Worm (Caenorhabditis elegans) whole organism, mixed stage, embryonic: ENCODE data around the gene yif-1.

Experiments
- M03D4.4 ChIP-seq: sonication (generic microtip); optimal IDR thresholded peaks from 2 replicates; lab custom pipeline; 2017; ENCODE audit warnings: mild to moderate bottlenecking, missing genetic modification characterization, missing compliant biosample characterization
- bed-3 ChIP-seq: fragments of 200-800 bp; sonication (Bioruptor generic); optimal IDR thresholded peaks from 3 replicates; lab custom pipeline; 2018; ENCODE audit warnings: mild to moderate bottlenecking, missing genetic modification characterization, moderate library complexity, missing compliant biosample characterization
- blmp-1 ChIP-seq: fragments of 150-350 bp; optimal IDR thresholded peaks from 2 replicates; lab custom pipeline; 2014; ENCODE audit warnings: missing biosample characterization, missing genetic modification characterization
- ceh-39 ChIP-seq: fragments of 150-350 bp; optimal IDR thresholded peaks from 2 replicates; lab custom pipeline; 2014; ENCODE audit warnings: missing biosample characterization, missing genetic modification characterization
- ceh-43 ChIP-seq: fragments of 200-800 bp; sonication (Bioruptor generic); optimal IDR thresholded peaks from 2 replicates; lab custom pipeline; 2018; ENCODE audit warnings: mild to moderate bottlenecking, missing genetic modification characterization, moderate library complexity, missing compliant biosample characterization
- ceh-83 ChIP-seq: fragments of 200-800 bp; sonication (Bioruptor generic); optimal IDR thresholded peaks from 2 replicates; lab custom pipeline; 2018; ENCODE audit warnings: mild to moderate bottlenecking, missing genetic modification characterization, missing compliant biosample characterization
- ces-1 ChIP-seq: fragments of 150-350 bp; optimal IDR thresholded peaks from 2 replicates; lab custom pipeline; 2014; ENCODE audit warnings: missing biosample characterization, missing genetic modification reagents, missing genetic modification characterization
- cnd-1 ChIP-seq: fragments of 200-800 bp; sonication (Bioruptor generic); optimal IDR thresholded peaks from 2 replicates; lab custom pipeline; 2018; ENCODE audit warnings: mild to moderate bottlenecking, missing genetic modification characterization, missing compliant biosample characterization
- drap-1 ChIP-seq: fragments of 200-800 bp; sonication (Bioruptor generic); optimal IDR thresholded peaks from 3 replicates; lab custom pipeline; 2018; ENCODE audit warnings: mild to moderate bottlenecking, missing genetic modification characterization, missing compliant biosample characterization
- elt-1 ChIP-seq: sonication (generic microtip); optimal IDR thresholded peaks from 2 replicates; lab custom pipeline; 2017; ENCODE audit warnings: missing genetic modification characterization, mild to moderate bottlenecking, missing compliant biosample characterization, antibody characterized with exemption, moderate library complexity, borderline replicate concordance; ENCODE audit not compliant: insufficient read depth
- elt-3 ChIP-seq: fragments of 150-350 bp; optimal IDR thresholded peaks from 2 replicates; lab custom pipeline; 2014; ENCODE audit warnings: missing biosample characterization, missing genetic modification characterization
- flh-1 ChIP-seq: fragments of 200-800 bp; sonication (Bioruptor generic); optimal IDR thresholded peaks from 2 replicates; lab custom pipeline; 2018; ENCODE audit warnings: mild to moderate bottlenecking, missing genetic modification characterization, moderate library complexity, missing compliant biosample characterization
- ham-2 ChIP-seq: fragments of 200-800 bp; sonication (Bioruptor generic); optimal IDR thresholded peaks from 2 replicates; lab custom pipeline; 2018; ENCODE audit warnings: mild to moderate bottlenecking, missing genetic modification characterization, missing compliant biosample characterization
- hlh-1 ChIP-seq: fragments of 150-350 bp; optimal IDR thresholded peaks from 2 replicates; lab custom pipeline; 2014; ENCODE audit warnings: missing biosample characterization, missing genetic modification reagents, missing genetic modification characterization
- lin-13 ChIP-seq: fragments of 150-350 bp; optimal IDR thresholded peaks from 2 replicates; lab custom pipeline; 2014; ENCODE audit warnings: missing biosample characterization, missing genetic modification characterization
- lin-32 ChIP-seq: fragments of 200-800 bp; sonication (Bioruptor generic); optimal IDR thresholded peaks from 2 replicates; lab custom pipeline; 2018; ENCODE audit warnings: mild to moderate bottlenecking, missing genetic modification characterization, missing compliant biosample characterization
- lsy-2 ChIP-seq: fragments of 150-350 bp; optimal IDR thresholded peaks from 2 replicates; lab custom pipeline; 2014; ENCODE audit warnings: missing biosample characterization, missing genetic modification characterization
- mab-5 ChIP-seq: fragments of 150-350 bp; optimal IDR thresholded peaks from 2 replicates; lab custom pipeline; 2014; ENCODE audit warnings: missing biosample characterization, missing genetic modification characterization
- mep-1 ChIP-seq: fragments of 150-350 bp; optimal IDR thresholded peaks from 2 replicates; lab custom pipeline; 2017; ENCODE audit warnings: missing biosample characterization, missing genetic modification reagents, missing genetic modification characterization, inconsistent platforms
- mls-2 ChIP-seq: sonication (generic microtip); optimal IDR thresholded peaks from 2 replicates; lab custom pipeline; 2016; ENCODE audit warnings: mild to moderate bottlenecking, missing genetic modification characterization, moderate library complexity, missing compliant biosample characterization
- nhr-12 ChIP-seq: fragments of 150-350 bp; optimal IDR thresholded peaks from 2 replicates; lab custom pipeline; 2014; ENCODE audit warnings: missing biosample characterization, missing genetic modification characterization
- nhr-2 ChIP-seq: fragments of 150-350 bp; optimal IDR thresholded peaks from 2 replicates; lab custom pipeline; 2014; ENCODE audit warnings: missing biosample characterization, missing genetic modification characterization
- nhr-237 ChIP-seq: fragments of 150-350 bp; optimal IDR thresholded peaks from 2 replicates; lab custom pipeline; 2014; ENCODE audit warnings: missing biosample characterization, missing genetic modification characterization
- nhr-28 ChIP-seq: fragments of 150-350 bp; optimal IDR thresholded peaks from 2 replicates; lab custom pipeline; 2014; ENCODE audit warnings: missing biosample characterization, missing genetic modification characterization
- nhr-76 ChIP-seq: sonication (generic microtip); optimal IDR thresholded peaks from 2 replicates; lab custom pipeline; 2017; ENCODE audit warnings: missing biosample characterization, missing genetic modification characterization
- pha-4 ChIP-seq: fragments of 150-350 bp; optimal IDR thresholded peaks from 2 replicates; lab custom pipeline; 2018; ENCODE audit warnings: missing biosample characterization, missing genetic modification reagents, missing genetic modification characterization
- sem-2 ChIP-seq: fragments of 200-800 bp; sonication (Bioruptor generic); optimal IDR thresholded peaks from 2 replicates; lab custom pipeline; 2018; ENCODE audit warnings: mild to moderate bottlenecking, missing genetic modification characterization, missing compliant biosample characterization
- snpc-4 ChIP-seq: fragments of 150-350 bp; optimal IDR thresholded peaks from 2 replicates; lab custom pipeline; 2014; ENCODE audit warnings: missing biosample characterization, missing genetic modification characterization
- sptf-1 ChIP-seq: sonication (generic microtip); optimal IDR thresholded peaks from 2 replicates; lab custom pipeline; 2017; ENCODE audit warnings: mild to moderate bottlenecking, missing genetic modification characterization, moderate library complexity, missing compliant biosample characterization
- tbx-8 ChIP-seq: fragments of 200-800 bp; sonication (Bioruptor generic); optimal IDR thresholded peaks from 2 replicates; lab custom pipeline; 2018; ENCODE audit warnings: mild to moderate bottlenecking, missing genetic modification characterization, moderate library complexity, missing compliant biosample characterization
- unc-120 ChIP-seq: sonication (generic microtip); optimal IDR thresholded peaks from 2 replicates; lab custom pipeline; 2017; ENCODE audit warnings: missing genetic modification characterization, missing compliant biosample characterization; ENCODE audit not compliant: poor library complexity, severe bottlenecking
- unc-39 ChIP-seq: fragments of 150-350 bp; optimal IDR thresholded peaks from 2 replicates; lab custom pipeline; 2014; ENCODE audit warnings: missing biosample characterization, missing genetic modification characterization
- unc-62 ChIP-seq: fragments of 150-350 bp; optimal IDR thresholded peaks from 2 replicates; lab custom pipeline; 2014; ENCODE audit warnings: missing biosample characterization, missing genetic modification reagents, missing genetic modification characterization
- zip-8 ChIP-seq: fragments of 150-350 bp; optimal IDR thresholded peaks from 2 replicates; lab custom pipeline; 2014; ENCODE audit warnings: missing biosample characterization, missing genetic modification characterization
- ztf-11 ChIP-seq: fragments of 150-350 bp; optimal IDR thresholded peaks from 2 replicates; lab custom pipeline; 2014; ENCODE audit warnings: missing biosample characterization, missing genetic modification characterization

The yif-1 gene

ce11 chrV:10037040-10037439, 17.7 kb downstream of the yif-1 start, which contains the start of gene F57A8.1:
F57A8.1 (plus strand) TSS chrV:10037340.
- no peak for TF ChIP-seq zip-8
- TF ChIP-seq ceh-43 (GFP tag; lab: Kevin White, UChicago) = no peak
- TF ChIP-seq, all 35 proteins: peak for 0

- TF ChIP-seq cnd-1 (tag; lab: Kevin White, UChicago) (peak; percentile 82), sptf-1 (tag; lab: Kevin White, UChicago) (no peak), elt-3 (tag; lab: Kevin White, UChicago) (no peak), hlh-1 (tag; lab: Kevin White, UChicago) (no peak), bed-3 (no peak), ceh-43 (GFP tag; lab: Kevin White, UChicago) (no peak), unc-39 (tag; lab: Kevin White, UChicago) (no peak), ceh-83 (GFP tag; lab: Kevin White, UChicago) (peak; percentile 5), blmp-1 (tag; lab: Kevin White, UChicago) (no peak), drap-1 (GFP tag; lab: Kevin White, UChicago) (no peak), tbx-8 (GFP tag; lab: Kevin White, UChicago) (no peak), pha-4 (tag; lab: Kevin White, UChicago) (no peak), nhr-2 (tag; lab: Kevin White, UChicago) (no peak), M03D4.4 (tag; lab: Kevin White, UChicago) (no peak), ceh-39 (tag; lab: Kevin White, UChicago) (no peak), mep-1 (tag; lab: Kevin White, UChicago) (no peak), unc-62 (GFP tag; lab: Kevin White, UChicago) (no peak), flh-1 (GFP tag; lab: Kevin White, UChicago) (no peak), lin-32 (peak; percentile 71), zip-8 (no peak), nhr-12 (tag; lab: Kevin White, UChicago) (no peak), ces-1 (GFP tag; lab: Kevin White, UChicago) (peak; percentile 22), unc-120 (tag; lab: Kevin White, UChicago) (peak; percentile 56), snpc-4 (tag; lab: Kevin White, UChicago) (no peak), sem-2 (GFP tag; lab: Kevin White, UChicago) (no peak), lin-13 (tag; lab: Kevin White, UChicago) (no peak), mls-2 (no peak), elt-1 (tag; lab: Kevin White, UChicago) (no peak), nhr-76 (tag; lab: Kevin White, UChicago) (no peak), nhr-28 (tag; lab: Kevin White, UChicago) (no peak), ham-2 (GFP tag; lab: Kevin White, UChicago) (peak; percentile 7), ztf-11 (no peak), lsy-2 (tag; lab: Kevin White, UChicago) (no peak), mab-5 (tag; lab: Kevin White, UChicago) (no peak), nhr-237 (tag; lab: Kevin White, UChicago) (no peak)
- TF ChIP-seq, all 35 proteins: peak for 6
Observed at ce11 chrV:10036275-10036674, 18.4 kb downstream of the yif-1 start, which contains the start of gene T06E8.2. T06E8.2 (minus strand) TSS chrV:10036413.

- TF ChIP-seq blmp-1 (tag; lab: Kevin White, UChicago) = peak; percentile 94
- no peak for TF ChIP-seq sptf-1 (tag; lab: Kevin White, UChicago)
- TF ChIP-seq mab-5 (tag; lab: Kevin White, UChicago) = no peak
- TF ChIP-seq tbx-8 (GFP tag; lab: Kevin White, UChicago) = no peak
- TF ChIP-seq lin-13 (tag; lab: Kevin White, UChicago) = no peak
- peak; percentile 30 for TF ChIP-seq ceh-43 (GFP tag; lab: Kevin White, UChicago)
- peak; percentile 79 for TF ChIP-seq ces-1 (GFP tag; lab: Kevin White, UChicago)
- TF ChIP-seq, all 35 proteins: peak for 3
Observed at ce11 chrV:10035586-10035985, 19.1 kb downstream of the yif-1 start.
